Worm (Caenorhabditis elegans) whole organism, young adult: ENCODE data around the gene F58F12.1.

Experiments used
- F55B11.4 ChIP-seq: sonication (generic microtip); optimal IDR thresholded peaks from 2 replicates; lab custom pipeline; 2016; ENCODE audit warnings: missing compliant biosample characterization, missing genetic modification characterization, borderline replicate concordance; ENCODE audit not compliant: insufficient read depth
- Y53F4B.3 ChIP-seq: fragments of 200-800 bp; sonication (Bioruptor generic); IDR thresholded peaks from 2 replicates; pipeline ENCODE4 v1.3.6; 2022; ENCODE audit warnings: missing genetic modification reagents, missing genetic modification characterization, missing compliant biosample characterization
- ets-4 ChIP-seq: fragments of 200-800 bp; sonication (Bioruptor generic); optimal IDR thresholded peaks from 2 replicates; lab custom pipeline; 2018; ENCODE audit warnings: mild to moderate bottlenecking, missing genetic modification characterization, missing compliant biosample characterization
- let-607 ChIP-seq, 2 experiments: fragments of 200-800 bp in 1 of 2; sonication (Bioruptor generic) in 1 of 2; sonication (generic microtip) in 1 of 2; optimal IDR thresholded peaks; 2 replicates each; lab custom pipeline; 2016 to 2018; ENCODE audit warnings: mild to moderate bottlenecking in 2 of 2, missing compliant biosample characterization in 2 of 2, missing genetic modification characterization in 2 of 2, moderate library complexity in 2 of 2, missing genotype in 1 of 2
- mel-28 ChIP-seq: sonication (generic microtip); optimal IDR thresholded peaks from 2 replicates; lab custom pipeline; 2016; ENCODE audit warnings: borderline replicate concordance, mild to moderate bottlenecking, missing genetic modification characterization, missing compliant biosample characterization
- mxl-1 ChIP-seq: sonication (generic microtip); optimal IDR thresholded peaks from 2 replicates; lab custom pipeline; 2016; ENCODE audit warnings: missing genetic modification characterization, missing compliant biosample characterization
- nhr-80 ChIP-seq: sonication (generic microtip); optimal IDR thresholded peaks from 2 replicates; lab custom pipeline; 2016; ENCODE audit warnings: missing genetic modification characterization, missing compliant biosample characterization
- pha-4 ChIP-seq: fragments of 150-350 bp; sonication (generic microtip); optimal IDR thresholded peaks from 2 replicates; lab custom pipeline; 2014; ENCODE audit warnings: missing biosample characterization, missing genetic modification reagents, missing genetic modification characterization
- snpc-4 ChIP-seq, 5 experiments: fragments of 150-350 bp in 1 of 5; sonication (generic microtip) in 4 of 5; optimal IDR thresholded peaks; 2 replicates each; lab custom pipeline; 2014 to 2018; ENCODE audit warnings: missing genetic modification characterization in 5 of 5, missing biosample characterization in 3 of 5, antibody characterized with exemption in 2 of 5, mild to moderate bottlenecking in 2 of 5, missing compliant biosample characterization in 2 of 5, missing genotype in 2 of 5, moderate library complexity in 2 of 5, missing genetic modification reagents in 1 of 5
- somi-1 ChIP-seq: fragments of 200-800 bp; sonication (Bioruptor generic); optimal IDR thresholded peaks from 2 replicates; lab custom pipeline; 2018; ENCODE audit warnings: mild to moderate bottlenecking, missing genetic modification characterization, missing compliant biosample characterization
- unc-62 ChIP-seq: fragments of 150-350 bp; optimal IDR thresholded peaks from 2 replicates; lab custom pipeline; 2014; ENCODE audit warnings: missing biosample characterization, missing genetic modification reagents, missing genetic modification characterization

- TF ChIP-seq pha-4, result no peak
- TF ChIP-seq mxl-1, result no peak
- TF ChIP-seq nhr-80, result peak; percentile 90
- peak in 1 of 2 experiments; percentile 24 for TF ChIP-seq let-607 (tag; optimal IDR thresholded peaks at IDR 0.05; lab: Kevin White, UChicago)
- no peak for TF ChIP-seq Y53F4B.3 (GFP tag; lab: Robert Waterston, UW)
- TF ChIP-seq unc-62 (GFP tag; lab: Kevin White, UChicago), result peak; percentile 33
- TF ChIP-seq somi-1 (GFP tag; lab: Kevin White, UChicago), result no peak
- TF ChIP-seq F55B11.4 (tag; lab: Kevin White, UChicago), result no peak
- no peak for TF ChIP-seq snpc-4 (GFP tag; optimal IDR thresholded peaks at IDR 0.05; lab: Kevin White, UChicago)
- TF ChIP-seq snpc-4 (tag; optimal IDR thresholded peaks at IDR 0.05; lab: Kevin White, UChicago), result no peak
- TF ChIP-seq mel-28 (tag; lab: Kevin White, UChicago), result no peak
- TF ChIP-seq ets-4 (GFP tag; lab: Kevin White, UChicago), result peak; percentile 53
These were observed 30.3 kb downstream of the F58F12.1 start for ce11 chrII:6413788-6414187.
